Fruit fly (Drosophila melanogaster) whole organism, embryonic: ENCODE data around the gene pbl.

Source experiments
- Bgb ChIP-seq: fragments of 200-800 bp; sonication (Bioruptor generic); IDR thresholded peaks from 2 replicates; pipeline ENCODE4 v1.3.6; 2022; ENCODE audit warnings: missing biosample characterization, missing genetic modification characterization; ENCODE audit not compliant: partially characterized antibody
- Bteb2 ChIP-seq: fragments of 200-800 bp; sonication (Bioruptor generic); optimal IDR thresholded peaks from 2 replicates; lab custom pipeline; 2016; ENCODE audit warnings: missing biosample characterization, missing genetic modification characterization
- CG10431 ChIP-seq: fragments of 200-800 bp; sonication (Bioruptor generic); optimal IDR thresholded peaks from 3 replicates; lab custom pipeline; 2018; ENCODE audit warnings: missing biosample characterization, mild to moderate bottlenecking, missing genetic modification characterization
- CG11456 ChIP-seq: fragments of 200-800 bp; sonication (Bioruptor generic); IDR thresholded peaks from 3 replicates; pipeline ENCODE4 v1.3.6; 2022; ENCODE audit warnings: missing biosample characterization, missing genetic modification characterization
- CG12236 ChIP-seq: fragments of 200-800 bp; sonication (Bioruptor generic); optimal IDR thresholded peaks from 2 replicates; lab custom pipeline; 2016; ENCODE audit warnings: missing biosample characterization, missing genetic modification characterization
- CG12769 ChIP-seq: fragments of 200-800 bp; sonication (Bioruptor generic); optimal IDR thresholded peaks from 2 replicates; lab custom pipeline; 2019; ENCODE audit warnings: missing biosample characterization, mild to moderate bottlenecking, missing genetic modification characterization, moderate library complexity
- CG1603 ChIP-seq: fragments of 200-800 bp; sonication (Bioruptor generic); optimal IDR thresholded peaks from 2 replicates; lab custom pipeline; 2019; ENCODE audit warnings: missing biosample characterization, mild to moderate bottlenecking, missing genetic modification characterization, moderate library complexity
- CG17359 ChIP-seq: fragments of 200-800 bp; sonication (Bioruptor generic); optimal IDR thresholded peaks from 3 replicates; lab custom pipeline; 2018; ENCODE audit warnings: missing biosample characterization, mild to moderate bottlenecking, missing genetic modification characterization, moderate library complexity
- CG17802 ChIP-seq: fragments of 200-800 bp; sonication (Bioruptor generic); optimal IDR thresholded peaks from 2 replicates; lab custom pipeline; 2018; ENCODE audit warnings: missing biosample characterization, mild to moderate bottlenecking, missing genetic modification characterization, moderate library complexity
- CG2129 ChIP-seq: fragments of 200-800 bp; sonication (Bioruptor generic); IDR thresholded peaks from 2 replicates; pipeline ENCODE4 v1.3.6; 2022; ENCODE audit warnings: missing biosample characterization, missing genetic modification characterization; ENCODE audit not compliant: partially characterized antibody
- CG30020 ChIP-seq: fragments of 200-800 bp; optimal IDR thresholded peaks from 2 replicates; lab custom pipeline; 2019; ENCODE audit warnings: missing biosample characterization, mild to moderate bottlenecking, missing genetic modification characterization, moderate library complexity
- CG4617 ChIP-seq: fragments of 200-800 bp; sonication (Bioruptor generic); optimal IDR thresholded peaks from 3 replicates; lab custom pipeline; 2016; ENCODE audit warnings: missing biosample characterization, missing genetic modification characterization, borderline replicate concordance
- CG5953 ChIP-seq: fragments of 200-800 bp; sonication (Bioruptor generic); IDR thresholded peaks from 2 replicates; pipeline ENCODE4 v1.3.6; 2022; ENCODE audit warnings: missing biosample characterization, missing genetic modification characterization
- CG6689 ChIP-seq: fragments of 200-800 bp; sonication (Bioruptor generic); IDR thresholded peaks from 2 replicates; pipeline ENCODE4 v1.3.6; 2022; ENCODE audit warnings: missing biosample characterization, missing genetic modification characterization
- CG7556 ChIP-seq: fragments of 200-800 bp; sonication (Bioruptor generic); optimal IDR thresholded peaks from 2 replicates; lab custom pipeline; 2017; ENCODE audit warnings: missing biosample characterization, mild to moderate bottlenecking, missing genetic modification characterization
- CG7786 ChIP-seq: fragments of 200-800 bp; sonication (Bioruptor generic); optimal IDR thresholded peaks from 2 replicates; lab custom pipeline; 2016; ENCODE audit warnings: missing biosample characterization, missing genetic modification characterization
- CG8765 ChIP-seq: fragments of 200-800 bp; sonication (Bioruptor generic); IDR thresholded peaks from 2 replicates; pipeline ENCODE4 v1.3.6; 2022; ENCODE audit warnings: missing biosample characterization, missing genetic modification characterization
- CrebB ChIP-seq: fragments of 200-800 bp; sonication (Bioruptor generic); optimal IDR thresholded peaks from 3 replicates; lab custom pipeline; 2018; ENCODE audit warnings: missing biosample characterization, mild to moderate bottlenecking, missing genetic modification characterization
- D19B ChIP-seq: fragments of 200-800 bp; sonication (Bioruptor generic); optimal IDR thresholded peaks from 2 replicates; lab custom pipeline; 2017; ENCODE audit warnings: missing biosample characterization, mild to moderate bottlenecking, missing genetic modification characterization
- Doc3 ChIP-seq: fragments of 200-800 bp; sonication (Bioruptor generic); IDR thresholded peaks from 3 replicates; pipeline ENCODE4 v1.3.6; 2022; ENCODE audit warnings: missing biosample characterization, missing genetic modification characterization; ENCODE audit not compliant: partially characterized antibody
- Dp ChIP-seq: fragments of 200-800 bp; sonication (Bioruptor generic); optimal IDR thresholded peaks from 2 replicates; lab custom pipeline; 2018; ENCODE audit warnings: missing biosample characterization, mild to moderate bottlenecking, missing genetic modification characterization, moderate library complexity
- Elba2 ChIP-seq: fragments of 200-800 bp; sonication (Bioruptor generic); optimal IDR thresholded peaks from 3 replicates; lab custom pipeline; 2016; ENCODE audit warnings: missing biosample characterization, missing genetic modification characterization
- Ets97D ChIP-seq: fragments of 200-800 bp; sonication (Bioruptor generic); optimal IDR thresholded peaks from 3 replicates; lab custom pipeline; 2016; ENCODE audit warnings: missing biosample characterization, missing genetic modification characterization
- H15 ChIP-seq: fragments of 200-800 bp; sonication (Bioruptor generic); IDR thresholded peaks from 3 replicates; pipeline ENCODE4 v1.3.6; 2022; ENCODE audit warnings: missing biosample characterization, missing genetic modification characterization
- HLH4C ChIP-seq: fragments of 200-800 bp; sonication (Bioruptor generic); IDR thresholded peaks from 3 replicates; pipeline ENCODE4 v1.3.6; 2022; ENCODE audit warnings: missing biosample characterization, missing genetic modification characterization; ENCODE audit not compliant: partially characterized antibody
- Hey ChIP-seq: fragments of 200-800 bp; sonication (Bioruptor generic); optimal IDR thresholded peaks from 3 replicates; lab custom pipeline; 2018; ENCODE audit warnings: missing biosample characterization, mild to moderate bottlenecking, missing genetic modification characterization
- Pdp1 ChIP-seq, 2 experiments: fragments of 200-800 bp; sonication (Bioruptor generic); optimal IDR thresholded peaks; 3 replicates each; lab custom pipeline; 2016; ENCODE audit warnings: missing biosample characterization in 2 of 2, missing genetic modification characterization in 2 of 2, mild to moderate bottlenecking in 1 of 2, moderate library complexity in 1 of 2
- Xrp1 ChIP-seq: fragments of 200-800 bp; sonication (Bioruptor generic); IDR thresholded peaks from 2 replicates; pipeline ENCODE4 v1.3.6; 2022; ENCODE audit warnings: missing biosample characterization, missing genetic modification characterization
- aop ChIP-seq: fragments of 200-800 bp; sonication (Bioruptor generic); IDR thresholded peaks from 2 replicates; pipeline ENCODE4 v1.3.6; 2022; ENCODE audit warnings: missing biosample characterization, missing genetic modification characterization
- ci ChIP-seq: fragments of 200-800 bp; sonication (Bioruptor generic); IDR thresholded peaks from 3 replicates; pipeline ENCODE4 v1.3.6; 2022; ENCODE audit warnings: missing biosample characterization, missing genetic modification characterization
- crol ChIP-seq: fragments of 200-800 bp; sonication (Bioruptor generic); IDR thresholded peaks from 2 replicates; pipeline ENCODE4 v1.3.6; 2022; ENCODE audit warnings: missing biosample characterization, missing genetic modification characterization
- da ChIP-seq: fragments of 200-800 bp; sonication (Bioruptor generic); optimal IDR thresholded peaks from 2 replicates; lab custom pipeline; 2016; ENCODE audit warnings: missing biosample characterization, missing genetic modification characterization
- dati ChIP-seq: fragments of 200-800 bp; sonication (Bioruptor generic); IDR thresholded peaks from 2 replicates; pipeline ENCODE4 v1.3.6; 2022; ENCODE audit warnings: missing biosample characterization, missing genetic modification characterization
- ewg ChIP-seq: fragments of 200-800 bp; sonication (Bioruptor generic); optimal IDR thresholded peaks from 3 replicates; lab custom pipeline; 2017; ENCODE audit warnings: mild to moderate bottlenecking, missing biosample characterization, missing genetic modification reagents, missing genetic modification characterization
- eyg ChIP-seq: fragments of 200-800 bp; sonication (Bioruptor generic); optimal IDR thresholded peaks from 3 replicates; lab custom pipeline; 2016; ENCODE audit warnings: missing biosample characterization, missing genetic modification characterization
- fru ChIP-seq: fragments of >200 bp; optimal IDR thresholded peaks from 2 replicates; lab custom pipeline; 2017
- gro ChIP-seq: fragments of 200-800 bp; sonication (Bioruptor generic); optimal IDR thresholded peaks from 2 replicates; lab custom pipeline; 2016; ENCODE audit warnings: missing biosample characterization, missing genetic modification characterization
- ham ChIP-seq: fragments of 200-800 bp; sonication (Bioruptor generic); IDR thresholded peaks from 2 replicates; pipeline ENCODE4 v1.3.6; 2022; ENCODE audit warnings: missing biosample characterization, missing genetic modification characterization
- jumu ChIP-seq: fragments of 200-800 bp; sonication (Bioruptor generic); optimal IDR thresholded peaks from 3 replicates; lab custom pipeline; 2016; ENCODE audit warnings: missing biosample characterization, missing genetic modification characterization
- kah ChIP-seq: fragments of 200-800 bp; sonication (Bioruptor generic); optimal IDR thresholded peaks from 2 replicates; lab custom pipeline; 2018; ENCODE audit warnings: missing biosample characterization, mild to moderate bottlenecking, missing genetic modification characterization
- mam ChIP-seq: fragments of 200-800 bp; sonication (Bioruptor generic); optimal IDR thresholded peaks from 3 replicates; lab custom pipeline; 2016; ENCODE audit warnings: missing biosample characterization, missing genetic modification characterization
- nerfin-2 ChIP-seq: fragments of 200-800 bp; sonication (Bioruptor generic); IDR thresholded peaks from 2 replicates; pipeline ENCODE4 v1.3.6; 2022; ENCODE audit warnings: missing biosample characterization, missing genetic modification characterization; ENCODE audit not compliant: partially characterized antibody
- nmo ChIP-seq: fragments of 200-800 bp; sonication (Bioruptor generic); optimal IDR thresholded peaks from 2 replicates; lab custom pipeline; 2018; ENCODE audit warnings: missing biosample characterization, mild to moderate bottlenecking, missing genetic modification characterization, moderate library complexity
- pfk ChIP-seq: fragments of 200-800 bp; sonication (Bioruptor generic); optimal IDR thresholded peaks from 2 replicates; lab custom pipeline; 2018; ENCODE audit warnings: missing biosample characterization, mild to moderate bottlenecking, missing genetic modification characterization, moderate library complexity
- pzg ChIP-seq: fragments of 200-800 bp; sonication (Bioruptor generic); optimal IDR thresholded peaks from 3 replicates; lab custom pipeline; 2018; ENCODE audit warnings: missing biosample characterization, mild to moderate bottlenecking, missing genetic modification characterization, moderate library complexity
- run ChIP-seq: fragments of 200-800 bp; sonication (Bioruptor generic); optimal IDR thresholded peaks from 3 replicates; lab custom pipeline; 2018; ENCODE audit warnings: missing biosample characterization, mild to moderate bottlenecking, missing genetic modification characterization
- sr ChIP-seq: fragments of 200-800 bp; sonication (Bioruptor generic); IDR thresholded peaks from 3 replicates; pipeline ENCODE4 v1.3.6; 2022; ENCODE audit warnings: missing biosample characterization, missing genetic modification characterization
- sug ChIP-seq: fragments of 200-800 bp; optimal IDR thresholded peaks from 2 replicates; lab custom pipeline; 2019; ENCODE audit warnings: missing biosample characterization, mild to moderate bottlenecking, missing genetic modification characterization, moderate library complexity
- tna ChIP-seq: fragments of 200-800 bp; sonication (Bioruptor generic); IDR thresholded peaks from 2 replicates; pipeline ENCODE4 v1.3.6; 2022; ENCODE audit warnings: missing biosample characterization, missing genetic modification characterization; ENCODE audit not compliant: partially characterized antibody
- wor ChIP-seq: fragments of 200-800 bp; sonication (Bioruptor generic); IDR thresholded peaks from 2 replicates; pipeline ENCODE4 v1.3.6; 2022; ENCODE audit warnings: missing biosample characterization, missing genetic modification characterization
- zen ChIP-seq: fragments of 200-800 bp; sonication (Bioruptor generic); optimal IDR thresholded peaks from 3 replicates; lab custom pipeline; 2018; ENCODE audit warnings: missing biosample characterization, mild to moderate bottlenecking, missing genetic modification characterization, moderate library complexity
- zen2 ChIP-seq: fragments of 200-800 bp; sonication (Bioruptor generic); IDR thresholded peaks from 3 replicates; pipeline ENCODE4 v1.3.6; 2022; ENCODE audit warnings: missing biosample characterization, missing genetic modification characterization; ENCODE audit not compliant: partially characterized antibody

pbl gene

DNA sequence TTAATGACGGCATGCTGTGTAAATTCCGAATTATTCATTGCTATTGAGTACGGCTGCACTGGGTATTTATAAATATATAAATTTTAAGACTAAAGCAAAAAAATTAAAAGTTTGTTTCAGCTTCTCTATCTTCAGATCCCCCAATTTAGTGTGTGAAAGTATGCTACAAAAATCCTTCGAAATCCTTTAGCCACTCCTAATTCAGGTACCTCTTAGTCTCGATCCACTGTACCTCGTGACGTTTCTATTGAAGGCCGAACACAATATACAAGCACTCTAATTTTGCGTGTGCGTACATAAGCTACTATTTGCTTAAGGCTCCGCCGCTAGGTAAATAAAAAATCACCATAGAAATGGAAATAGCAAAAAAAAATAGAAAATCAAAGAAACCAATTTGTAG, 45.2 kb downstream of the pbl start (continued):
- no peak for TF ChIP-seq CG10431 (GFP tag; lab: Kevin White, UChicago)
- TF ChIP-seq sug (tag; lab: Kevin White, UChicago) = no peak
- no peak for TF ChIP-seq ham (GFP tag; lab: Robert Waterston, UW)
- TF ChIP-seq zen (tag; lab: Kevin White, UChicago) = no peak
- no peak for TF ChIP-seq da
- no peak for TF ChIP-seq CG7556 (GFP tag; lab: Kevin White, UChicago)
- no peak for TF ChIP-seq ewg
- TF ChIP-seq fru (lab: Kevin White, UChicago) = no peak
- TF ChIP-seq pzg (GFP tag; lab: Kevin White, UChicago) = no peak
- TF ChIP-seq CG17802 (tag; lab: Kevin White, UChicago) = no peak
- TF ChIP-seq Xrp1 (GFP tag; lab: Robert Waterston, UW) = peak; percentile 5; the same call in 1 of the 2 replicates
- TF ChIP-seq eyg (GFP tag; lab: Kevin White, UChicago) = no peak
- TF ChIP-seq CrebB (tag; lab: Kevin White, UChicago) = no peak
- no peak for TF ChIP-seq CG1603 (tag; lab: Kevin White, UChicago)
- no peak for TF ChIP-seq H15 (GFP tag; lab: Robert Waterston, UW)
- no peak for TF ChIP-seq sr
- no peak for TF ChIP-seq CG12769 (tag; lab: Kevin White, UChicago)
- TF ChIP-seq aop (GFP tag; lab: Robert Waterston, UW) = no peak
- no peak for TF ChIP-seq run
- 0 out of 2 replicates have a peak, but pooled peaks have one; percentile 23 for TF ChIP-seq CG6689 (GFP tag; lab: Robert Waterston, UW)
- TF ChIP-seq crol = no peak
- TF ChIP-seq HLH4C (GFP tag; lab: Robert Waterston, UW) = no peak
- peak; percentile 20 for TF ChIP-seq CG17359 (tag; lab: Kevin White, UChicago)
- TF ChIP-seq mam (GFP tag; lab: Kevin White, UChicago) = peak; percentile 54
- TF ChIP-seq D19B (GFP tag; lab: Kevin White, UChicago) = peak; percentile 42
- TF ChIP-seq kah = no peak
- TF ChIP-seq tna (GFP tag; lab: Robert Waterston, UW) = no peak
- TF ChIP-seq Elba2 (GFP tag; lab: Kevin White, UChicago) = no peak
- no peak for TF ChIP-seq zen2
- no peak for TF ChIP-seq Bteb2 (GFP tag; lab: Kevin White, UChicago)
- TF ChIP-seq Dp (GFP tag; lab: Kevin White, UChicago) = no peak
- peak; percentile 50; the same call in 1 of the 3 replicates for TF ChIP-seq CG11456
- no peak for TF ChIP-seq Hey
- TF ChIP-seq Ets97D (GFP tag; lab: Kevin White, UChicago) = no peak
- TF ChIP-seq CG7786 = no peak
- no peak for TF ChIP-seq CG30020 (tag; lab: Kevin White, UChicago)
- TF ChIP-seq Pdp1 (GFP tag; optimal IDR thresholded peaks at IDR 0.05; lab: Kevin White, UChicago) = no peak
- TF ChIP-seq gro (GFP tag; lab: Kevin White, UChicago) = no peak
- TF ChIP-seq nerfin-2 (GFP tag; lab: Robert Waterston, UW) = no peak
- no peak for TF ChIP-seq CG8765 (GFP tag; lab: Robert Waterston, UW)
- TF ChIP-seq pfk (GFP tag; lab: Kevin White, UChicago) = no peak
- no peak for TF ChIP-seq Doc3 (GFP tag; lab: Robert Waterston, UW)
- no peak for TF ChIP-seq CG12236 (GFP tag; lab: Kevin White, UChicago)
- TF ChIP-seq nmo (GFP tag; lab: Kevin White, UChicago) = no peak
- TF ChIP-seq CG5953 (GFP tag; lab: Robert Waterston, UW) = no peak
- peak; percentile 2 for TF ChIP-seq jumu (GFP tag; lab: Kevin White, UChicago)
- no peak for TF ChIP-seq CG2129 (GFP tag; lab: Robert Waterston, UW)
- TF ChIP-seq Bgb (GFP tag; lab: Robert Waterston, UW) = no peak
- no peak for TF ChIP-seq wor (GFP tag; lab: Robert Waterston, UW)
- TF ChIP-seq dati (GFP tag; lab: Robert Waterston, UW) = no peak
- no peak for TF ChIP-seq ci
- TF ChIP-seq CG4617 (GFP tag; lab: Kevin White, UChicago) = no peak
